Fruit fly (Drosophila melanogaster): ENCODE data around the gene SmydA-9.

Gene SmydA-9

dm6 chrX:9193604-9194003 is 17.1 kb downstream of the SmydA-9 start, which contains the start of gene CG12106:
TSS of gene CG12106 (plus strand) at chrX:9193898.
- TF ChIP-seq CG8159 (tag; optimal IDR thresholded peaks at IDR 0.05) = no peak
- TF ChIP-seq CG34367 (tag; optimal IDR thresholded peaks at IDR 0.05) = peak; percentile 26
- peak; percentile 25 for TF ChIP-seq CG9948 (tag; optimal IDR thresholded peaks at IDR 0.05)
- TF ChIP-seq Ets98B (GFP tag; IDR thresholded peaks at IDR 0.05) = no peak
- TF ChIP-seq D1 (tag; optimal IDR thresholded peaks at IDR 0.05) = no peak
- TF ChIP-seq CG12605 (GFP tag; IDR thresholded peaks at IDR 0.05) = no peak
- TF ChIP-seq CG8301 (tag; optimal IDR thresholded peaks at IDR 0.05) = peak; percentile 53
- no peak for TF ChIP-seq fd96Ca (GFP tag; IDR thresholded peaks at IDR 0.05)
- TF ChIP-seq CG17806 (tag; optimal IDR thresholded peaks at IDR 0.05) = peak; percentile 40
- TF ChIP-seq rn (GFP tag; IDR thresholded peaks at IDR 0.05) = 0 out of 2 replicates have a peak, but pooled peaks have one; percentile 20
- peak; percentile 27; the same call in 1 of the 2 replicates for TF ChIP-seq CG32121 (GFP tag; IDR thresholded peaks at IDR 0.05)
- TF ChIP-seq CG15710 (tag; optimal IDR thresholded peaks at IDR 0.05) = peak; percentile 54
- peak; percentile 56; the same call in 1 of the 3 replicates for TF ChIP-seq CG4496 (GFP tag; IDR thresholded peaks at IDR 0.05)
- no peak for TF ChIP-seq Pif1A (GFP tag; optimal IDR thresholded peaks at IDR 0.05)
- no peak for TF ChIP-seq EcR (GFP tag; optimal IDR thresholded peaks at IDR 0.05)
- TF ChIP-seq CG10348 (GFP tag; IDR thresholded peaks at IDR 0.05) = peak; percentile 21; the same call in 1 of the 2 replicates
- TF ChIP-seq Pif1B (GFP tag; optimal IDR thresholded peaks at IDR 0.05) = no peak
- TF ChIP-seq gl (tag; optimal IDR thresholded peaks at IDR 0.05) = no peak
- TF ChIP-seq Snoo (tag; optimal IDR thresholded peaks at IDR 0.05) = peak; percentile 23
- TF ChIP-seq CG14655 (GFP tag; optimal IDR thresholded peaks at IDR 0.05) = no peak
- TF ChIP-seq CG13204 (GFP tag; optimal IDR thresholded peaks at IDR 0.05) = no peak

DNA sequence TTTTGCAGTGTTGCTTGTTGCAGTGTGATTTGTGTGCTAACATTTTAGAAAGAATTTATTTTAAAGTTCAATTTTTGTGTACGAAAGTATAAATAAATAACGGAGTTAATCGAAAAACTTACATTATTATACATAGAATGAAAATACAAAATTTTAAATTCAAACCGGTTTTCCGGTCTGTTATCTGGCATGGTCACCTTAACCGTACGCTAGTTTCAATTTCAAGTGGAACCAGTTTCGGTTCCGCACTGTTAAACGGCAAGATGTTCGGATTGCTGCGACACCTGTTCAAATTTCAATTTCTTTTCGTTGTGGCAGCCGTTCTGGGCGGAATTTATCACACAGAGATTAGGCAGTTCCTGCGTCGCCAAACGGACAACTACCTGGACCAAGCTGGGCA is 18.3 kb downstream of the SmydA-9 start, which contains the start of gene CG12056:
CG12056 (plus strand) TSS at position 241 of the 400 bp plus-strand sequence.
- no peak for TF ChIP-seq CG8159 (tag; optimal IDR thresholded peaks at IDR 0.05)
- no peak for TF ChIP-seq CG15710 (tag; optimal IDR thresholded peaks at IDR 0.05)
- no peak for TF ChIP-seq CG9948 (tag; optimal IDR thresholded peaks at IDR 0.05)
- no peak for TF ChIP-seq Pif1A (GFP tag; optimal IDR thresholded peaks at IDR 0.05)
- TF ChIP-seq CG4496 (GFP tag; IDR thresholded peaks at IDR 0.05) = no peak
- TF ChIP-seq CG8301 (tag; optimal IDR thresholded peaks at IDR 0.05) = no peak
- TF ChIP-seq gl (tag; optimal IDR thresholded peaks at IDR 0.05) = no peak
- TF ChIP-seq EcR (GFP tag; optimal IDR thresholded peaks at IDR 0.05) = no peak
- no peak for TF ChIP-seq Snoo (tag; optimal IDR thresholded peaks at IDR 0.05)
- TF ChIP-seq D1 (tag; optimal IDR thresholded peaks at IDR 0.05) = no peak
- no peak for TF ChIP-seq CG14655 (GFP tag; optimal IDR thresholded peaks at IDR 0.05)
- TF ChIP-seq Pif1B (GFP tag; optimal IDR thresholded peaks at IDR 0.05) = no peak
- TF ChIP-seq CG10348 (GFP tag; IDR thresholded peaks at IDR 0.05) = no peak
- no peak for TF ChIP-seq CG17806 (tag; optimal IDR thresholded peaks at IDR 0.05)

- TF ChIP-seq Pif1A (GFP tag; optimal IDR thresholded peaks at IDR 0.05) (no peak), EcR (GFP tag; optimal IDR thresholded peaks at IDR 0.05) (no peak)
Observed at dm6 chrX:9191357-9191756, 19.3 kb downstream of the SmydA-9 start, which contains the start of gene CG12057. TSS of gene CG12057 (plus strand) at chrX:9191657.

dm6 chrX:9190555-9191184 is 20.0 kb downstream of the SmydA-9 start, which contains the start of gene CG12115:
TSS of gene CG12115 (minus strand) at chrX:9190605.
- TF ChIP-seq CG9948 (tag; optimal IDR thresholded peaks at IDR 0.05) = no peak
- no peak for TF ChIP-seq rn (GFP tag; IDR thresholded peaks at IDR 0.05)
- TF ChIP-seq CG10348 (GFP tag; IDR thresholded peaks at IDR 0.05) = no peak
- no peak for TF ChIP-seq CG13204 (GFP tag; optimal IDR thresholded peaks at IDR 0.05)
- no peak for TF ChIP-seq fd96Ca (GFP tag; IDR thresholded peaks at IDR 0.05)
- no peak for TF ChIP-seq D1 (tag; optimal IDR thresholded peaks at IDR 0.05)
- no peak for TF ChIP-seq CG17806 (tag; optimal IDR thresholded peaks at IDR 0.05)
- TF ChIP-seq Pif1B (GFP tag; optimal IDR thresholded peaks at IDR 0.05) = no peak
- no peak for TF ChIP-seq CG12605 (GFP tag; IDR thresholded peaks at IDR 0.05)
- TF ChIP-seq CG15710 (tag; optimal IDR thresholded peaks at IDR 0.05) = no peak

DNA sequence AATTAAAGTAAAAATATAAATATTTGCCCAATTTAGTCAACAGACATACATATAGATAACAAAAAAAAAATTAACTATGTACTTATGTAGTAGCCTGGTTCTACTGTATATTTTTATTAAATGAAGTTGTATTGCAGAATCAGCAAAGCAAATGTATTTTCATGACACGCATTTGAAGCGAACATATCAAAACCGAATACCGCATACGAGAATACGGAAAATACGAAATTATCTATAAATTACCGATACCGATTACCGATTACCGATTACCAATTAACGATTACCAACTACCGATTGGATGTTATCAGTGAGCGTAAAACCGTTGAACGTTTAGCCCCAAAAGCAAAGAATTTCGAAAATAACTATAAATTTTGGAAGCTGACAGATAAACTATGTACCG is 23.3 kb downstream of the SmydA-9 start:
- TF ChIP-seq Pif1A (GFP tag; optimal IDR thresholded peaks at IDR 0.05) = no peak
- no peak for TF ChIP-seq Pif1B (GFP tag; optimal IDR thresholded peaks at IDR 0.05)
- no peak for TF ChIP-seq CG32121 (GFP tag; IDR thresholded peaks at IDR 0.05)
- no peak for TF ChIP-seq D1 (tag; optimal IDR thresholded peaks at IDR 0.05)
- TF ChIP-seq gl (tag; optimal IDR thresholded peaks at IDR 0.05) = no peak
- no peak for TF ChIP-seq CG8301 (tag; optimal IDR thresholded peaks at IDR 0.05)
- no peak for TF ChIP-seq rn (GFP tag; IDR thresholded peaks at IDR 0.05)
- no peak for TF ChIP-seq CG9948 (tag; optimal IDR thresholded peaks at IDR 0.05)

DNA sequence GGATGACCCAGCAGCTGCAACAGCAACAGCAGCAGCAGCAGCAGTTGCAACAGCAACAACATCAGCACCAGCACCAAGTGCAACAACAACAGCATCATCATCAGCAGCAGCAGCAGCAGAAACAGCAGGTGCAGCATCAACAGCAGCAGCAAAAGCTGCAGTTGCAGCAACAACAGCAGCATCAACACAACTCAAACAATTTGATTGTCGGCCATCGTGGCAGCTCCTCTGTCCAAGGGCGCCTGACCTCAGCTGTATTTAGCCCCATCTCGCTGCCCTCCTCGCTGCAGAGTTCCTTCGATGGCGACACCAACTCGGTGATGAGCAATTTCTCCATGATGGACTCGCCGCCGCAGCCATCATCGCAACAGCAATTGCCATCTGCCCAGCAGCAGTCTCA is 42.4 kb downstream of the SmydA-9 start:
- TF ChIP-seq EcR (GFP tag; optimal IDR thresholded peaks at IDR 0.05) (no peak), CG15710 (tag; optimal IDR thresholded peaks at IDR 0.05) (no peak), Ets98B (GFP tag; IDR thresholded peaks at IDR 0.05) (no peak), CG32121 (GFP tag; IDR thresholded peaks at IDR 0.05) (no peak), Pif1A (GFP tag; optimal IDR thresholded peaks at IDR 0.05) (no peak), CG9948 (tag; optimal IDR thresholded peaks at IDR 0.05) (no peak), CG12605 (GFP tag; IDR thresholded peaks at IDR 0.05) (no peak), CG14655 (GFP tag; optimal IDR thresholded peaks at IDR 0.05) (no peak), CG17806 (tag; optimal IDR thresholded peaks at IDR 0.05) (no peak), CG8301 (tag; optimal IDR thresholded peaks at IDR 0.05) (no peak), CG10348 (GFP tag; IDR thresholded peaks at IDR 0.05) (no peak), CG34367 (tag; optimal IDR thresholded peaks at IDR 0.05) (no peak), CG13204 (GFP tag; optimal IDR thresholded peaks at IDR 0.05) (no peak), D1 (tag; optimal IDR thresholded peaks at IDR 0.05) (no peak), fd96Ca (GFP tag; IDR thresholded peaks at IDR 0.05) (no peak)

Data from whole organism, pupa.